Fruit fly (Drosophila melanogaster) whole organism, prepupa: ENCODE data around the gene mex1.

ENCODE experiments used
- Blimp-1 ChIP-seq: fragments of 200-800 bp; sonication (Bioruptor generic); optimal IDR thresholded peaks from 3 replicates; lab custom pipeline; 2017; ENCODE audit warnings: missing biosample characterization, missing genetic modification characterization, mild to moderate bottlenecking, moderate library complexity, missing genetic modification reagents
- CG10631 ChIP-seq: fragments of 200-800 bp; sonication (Bioruptor generic); optimal IDR thresholded peaks from 2 replicates; lab custom pipeline; 2016; ENCODE audit warnings: missing biosample characterization, missing genetic modification characterization
- CG10669 ChIP-seq: fragments of 200-800 bp; sonication (Bioruptor generic); optimal IDR thresholded peaks from 3 replicates; lab custom pipeline; 2018; ENCODE audit warnings: missing biosample characterization, mild to moderate bottlenecking, missing genetic modification characterization, moderate library complexity
- CG11294 ChIP-seq: fragments of 200-800 bp; sonication (Bioruptor generic); IDR thresholded peaks from 2 replicates; pipeline ENCODE4 v1.3.6; 2022; ENCODE audit warnings: missing biosample characterization, missing genetic modification characterization
- CG11762 ChIP-seq: fragments of 200-800 bp; sonication (Bioruptor generic); optimal IDR thresholded peaks from 3 replicates; lab custom pipeline; 2016; ENCODE audit warnings: missing biosample characterization, missing genetic modification characterization; ENCODE audit not compliant: insufficient read depth
- CG15336 ChIP-seq: fragments of 200-800 bp; sonication (Bioruptor generic); IDR thresholded peaks from 2 replicates; pipeline ENCODE4 v1.3.6; 2022; ENCODE audit warnings: missing biosample characterization, missing genetic modification characterization
- CG3032 ChIP-seq: fragments of 200-800 bp; optimal IDR thresholded peaks from 2 replicates; lab custom pipeline; 2019; ENCODE audit warnings: missing biosample characterization, mild to moderate bottlenecking, missing genetic modification characterization, moderate library complexity
- CG31627 ChIP-seq: fragments of 200-800 bp; sonication (Bioruptor generic); optimal IDR thresholded peaks from 3 replicates; lab custom pipeline; 2016; ENCODE audit warnings: missing biosample characterization, missing genetic modification characterization
- CG32006 ChIP-seq: fragments of 200-800 bp; sonication (Bioruptor generic); optimal IDR thresholded peaks from 3 replicates; lab custom pipeline; 2017; ENCODE audit warnings: missing biosample characterization, mild to moderate bottlenecking, missing genetic modification characterization
- CG34406 ChIP-seq: fragments of 200-800 bp; sonication (Bioruptor generic); optimal IDR thresholded peaks from 3 replicates; lab custom pipeline; 2016; ENCODE audit warnings: missing biosample characterization, missing genetic modification characterization
- CG6163 ChIP-seq: fragments of 200-800 bp; sonication (Bioruptor generic); IDR thresholded peaks from 3 replicates; pipeline ENCODE4 v1.3.6; 2022; ENCODE audit warnings: missing biosample characterization, missing genetic modification characterization
- CG6276 ChIP-seq: fragments of 200-800 bp; sonication (Bioruptor generic); optimal IDR thresholded peaks from 2 replicates; lab custom pipeline; 2017; ENCODE audit warnings: missing biosample characterization, mild to moderate bottlenecking, missing genetic modification characterization
- CG6808 ChIP-seq: fragments of 200-800 bp; sonication (Bioruptor generic); optimal IDR thresholded peaks from 3 replicates; lab custom pipeline; 2017; ENCODE audit warnings: missing biosample characterization, missing genetic modification characterization, mild to moderate bottlenecking, moderate library complexity, missing genetic modification reagents
- CG7368 ChIP-seq: fragments of 200-800 bp; sonication (Bioruptor generic); optimal IDR thresholded peaks from 3 replicates; lab custom pipeline; 2016; ENCODE audit warnings: missing biosample characterization, missing genetic modification characterization
- CG8119 ChIP-seq: fragments of 200-800 bp; sonication (Bioruptor generic); IDR thresholded peaks from 3 replicates; pipeline ENCODE4 v1.3.6; 2022; ENCODE audit warnings: missing biosample characterization, missing genetic modification characterization
- CG8319 ChIP-seq: fragments of 200-800 bp; sonication (Bioruptor generic); optimal IDR thresholded peaks from 3 replicates; lab custom pipeline; 2016; ENCODE audit warnings: missing biosample characterization, missing genetic modification characterization
- CG8632 ChIP-seq: fragments of 200-800 bp; sonication (Bioruptor generic); optimal IDR thresholded peaks from 3 replicates; lab custom pipeline; 2016; ENCODE audit warnings: missing biosample characterization, missing genetic modification characterization
- CG9139 ChIP-seq: fragments of 200-800 bp; sonication (Bioruptor generic); optimal IDR thresholded peaks from 3 replicates; lab custom pipeline; 2017; ENCODE audit warnings: missing biosample characterization, mild to moderate bottlenecking, missing genetic modification characterization
- Eip75B ChIP-seq: fragments of 200-800 bp; sonication (Bioruptor generic); optimal IDR thresholded peaks from 3 replicates; lab custom pipeline; 2016; ENCODE audit warnings: missing biosample characterization, missing genetic modification characterization
- Eip78C ChIP-seq: fragments of 200-800 bp; sonication (Bioruptor generic); peaks from one replicate; lab custom pipeline; 2016; ENCODE audit warnings: missing biosample characterization, missing genetic modification characterization
- Eip93F ChIP-seq: fragments of 200-800 bp; sonication (Bioruptor generic); optimal IDR thresholded peaks from 2 replicates; lab custom pipeline; 2016; ENCODE audit warnings: missing biosample characterization, mild to moderate bottlenecking, missing genetic modification characterization
- Ets96B ChIP-seq: fragments of 200-800 bp; optimal IDR thresholded peaks from 2 replicates; lab custom pipeline; 2019; ENCODE audit warnings: missing biosample characterization, mild to moderate bottlenecking, missing genetic modification characterization, moderate library complexity
- Gug ChIP-seq: fragments of 200-800 bp; sonication (Bioruptor generic); IDR thresholded peaks from 2 replicates; pipeline ENCODE4 v1.3.6; 2022; ENCODE audit warnings: missing biosample characterization, missing genetic modification characterization
- Hr38 ChIP-seq: sonication (Bioruptor generic); optimal IDR thresholded peaks from 2 replicates; lab custom pipeline; 2016; ENCODE audit warnings: missing biosample characterization, missing genetic modification characterization
- Hr39 ChIP-seq: fragments of 200-800 bp; sonication (Bioruptor generic); optimal IDR thresholded peaks from 2 replicates; lab custom pipeline; 2016; ENCODE audit warnings: missing biosample characterization, missing genetic modification characterization
- Hr4 ChIP-seq: fragments of 200-800 bp; sonication (Bioruptor generic); optimal IDR thresholded peaks from 3 replicates; lab custom pipeline; 2016; ENCODE audit warnings: missing biosample characterization, missing genetic modification characterization
- Lpt ChIP-seq: fragments of 200-800 bp; sonication (Bioruptor generic); optimal IDR thresholded peaks from 3 replicates; lab custom pipeline; 2016; ENCODE audit warnings: missing biosample characterization, missing genetic modification characterization
- Met ChIP-seq: fragments of 200-800 bp; sonication (Bioruptor generic); optimal IDR thresholded peaks from 3 replicates; lab custom pipeline; 2016; ENCODE audit warnings: missing biosample characterization, missing genetic modification characterization
- OdsH ChIP-seq: fragments of 200-800 bp; sonication (Bioruptor generic); optimal IDR thresholded peaks from 3 replicates; lab custom pipeline; 2016; ENCODE audit warnings: missing biosample characterization, missing genetic modification characterization
- Smox ChIP-seq: fragments of 200-800 bp; sonication (Bioruptor generic); optimal IDR thresholded peaks from 3 replicates; lab custom pipeline; 2016; ENCODE audit warnings: missing biosample characterization, missing genetic modification characterization
- Sox102F ChIP-seq: fragments of 200-800 bp; sonication (Bioruptor generic); optimal IDR thresholded peaks from 2 replicates; lab custom pipeline; 2016; ENCODE audit warnings: missing biosample characterization, mild to moderate bottlenecking, missing genetic modification characterization
- Sox15 ChIP-seq: fragments of 200-800 bp; sonication (Bioruptor generic); optimal IDR thresholded peaks from 3 replicates; lab custom pipeline; 2016; ENCODE audit warnings: missing biosample characterization, missing genetic modification characterization
- achi ChIP-seq: fragments of 200-800 bp; sonication (Bioruptor generic); optimal IDR thresholded peaks from 3 replicates; lab custom pipeline; 2016; ENCODE audit warnings: missing biosample characterization, missing genetic modification characterization
- acj6 ChIP-seq: fragments of 200-800 bp; sonication (Bioruptor generic); optimal IDR thresholded peaks from 3 replicates; lab custom pipeline; 2016; ENCODE audit warnings: missing biosample characterization, missing genetic modification characterization
- cyc ChIP-seq: fragments of 200-800 bp; sonication (Bioruptor generic); optimal IDR thresholded peaks from 3 replicates; lab custom pipeline; 2016; ENCODE audit warnings: missing biosample characterization, missing genetic modification characterization
- dsx ChIP-seq: fragments of 200-800 bp; optimal IDR thresholded peaks from 3 replicates; lab custom pipeline; 2019; ENCODE audit warnings: missing biosample characterization, mild to moderate bottlenecking, missing genetic modification characterization, moderate library complexity; ENCODE audit not compliant: poor library complexity, severe bottlenecking
- eg ChIP-seq: fragments of 200-800 bp; sonication (Bioruptor generic); IDR thresholded peaks from 3 replicates; pipeline ENCODE4 v1.3.6; 2022; ENCODE audit warnings: missing biosample characterization, missing genetic modification characterization
- esn ChIP-seq: fragments of 200-800 bp; sonication (Bioruptor generic); optimal IDR thresholded peaks from 2 replicates; lab custom pipeline; 2016; ENCODE audit warnings: missing biosample characterization, mild to moderate bottlenecking, missing genetic modification characterization, moderate library complexity
- fd59A ChIP-seq: fragments of 200-800 bp; sonication (Bioruptor generic); optimal IDR thresholded peaks from 2 replicates; lab custom pipeline; 2017; ENCODE audit warnings: missing biosample characterization, mild to moderate bottlenecking, missing genetic modification characterization, missing genetic modification reagents
- lz ChIP-seq: fragments of 200-800 bp; sonication (Bioruptor generic); optimal IDR thresholded peaks from 3 replicates; lab custom pipeline; 2016; ENCODE audit warnings: missing biosample characterization, missing genetic modification characterization
- net ChIP-seq: fragments of 200-800 bp; sonication (Bioruptor generic); optimal IDR thresholded peaks from 3 replicates; lab custom pipeline; 2016; ENCODE audit warnings: missing biosample characterization, missing genetic modification characterization
- pdm3 ChIP-seq: fragments of 200-800 bp; sonication (Bioruptor generic); optimal IDR thresholded peaks from 3 replicates; lab custom pipeline; 2016; ENCODE audit warnings: missing biosample characterization, missing genetic modification characterization
- spab ChIP-seq: fragments of 200-800 bp; sonication (Bioruptor generic); optimal IDR thresholded peaks from 2 replicates; lab custom pipeline; 2017; ENCODE audit warnings: missing biosample characterization, mild to moderate bottlenecking, missing genetic modification characterization, missing genetic modification reagents
- ss ChIP-seq, 2 experiments: fragments of 200-800 bp; sonication (Bioruptor generic); optimal IDR thresholded peaks; 2 replicates in 1 of 2; 3 replicates in 1 of 2; lab custom pipeline; 2017 to 2018; ENCODE audit warnings: mild to moderate bottlenecking in 2 of 2, missing biosample characterization in 2 of 2, missing genetic modification characterization in 2 of 2, moderate library complexity in 1 of 2
- topi ChIP-seq: fragments of 200-800 bp; sonication (Bioruptor generic); optimal IDR thresholded peaks from 3 replicates; lab custom pipeline; 2016; ENCODE audit warnings: missing biosample characterization, missing genetic modification characterization
- vri ChIP-seq: fragments of 200-800 bp; sonication (Bioruptor generic); optimal IDR thresholded peaks from 3 replicates; lab custom pipeline; 2016; ENCODE audit warnings: missing biosample characterization, mild to moderate bottlenecking, missing genetic modification characterization

Gene mex1

dm6 chr3L:15509398-15509797 is 10.0 kb downstream of the mex1 start, which contains the start of the genes gdl and gdl-ORF39:
Gene gdl (plus strand): TSS chr3L:15509445.
Gene gdl-ORF39 (plus strand): TSS chr3L:15509445.
- no peak for TF ChIP-seq vri
- peak; percentile 64 for TF ChIP-seq Eip78C (GFP tag; lab: Kevin White, UChicago)

- TF ChIP-seq cyc (GFP tag; lab: Kevin White, UChicago) (no peak), lz (GFP tag; lab: Kevin White, UChicago) (no peak), CG8632 (GFP tag; lab: Kevin White, UChicago) (no peak), Met (GFP tag; lab: Kevin White, UChicago) (no peak), acj6 (GFP tag; lab: Kevin White, UChicago) (no peak), OdsH (no peak), CG8119 (GFP tag; lab: Robert Waterston, UW) (no peak), CG11294 (GFP tag; lab: Robert Waterston, UW) (no peak), achi (GFP tag; lab: Kevin White, UChicago) (no peak), net (GFP tag; lab: Kevin White, UChicago) (no peak), CG6808 (GFP tag; lab: Kevin White, UChicago) (no peak), esn (GFP tag; lab: Kevin White, UChicago) (no peak), CG10669 (no peak), Ets96B (tag; lab: Kevin White, UChicago) (no peak)
Observed at dm6 chr3L:15508750-15509149, 10.6 kb downstream of the mex1 start, which contains the start of gene Z600. Gene Z600 (plus strand): TSS chr3L:15509061.

dm6 chr3L:15508233-15508632 is 11.2 kb downstream of the mex1 start, which contains the start of gene CG7841:
Gene CG7841 (minus strand): TSS chr3L:15508252.
- TF ChIP-seq CG15336 (peak; percentile 99), CG6808 (GFP tag; lab: Kevin White, UChicago) (peak; percentile 98), Hr39 (GFP tag; lab: Kevin White, UChicago) (peak; percentile 97), Hr4 (GFP tag; lab: Kevin White, UChicago) (peak; percentile 98), CG3032 (tag; lab: Kevin White, UChicago) (peak; percentile 99), fd59A (peak; percentile 95), Sox102F (GFP tag; lab: Kevin White, UChicago) (peak; percentile 99), Sox15 (peak; percentile 92), OdsH (peak; percentile 97), CG34406 (GFP tag; lab: Kevin White, UChicago) (peak; percentile 98), Eip75B (GFP tag; lab: Kevin White, UChicago) (peak; percentile 99), net (GFP tag; lab: Kevin White, UChicago) (peak; percentile 98), CG6163 (peak; percentile 98), CG32006 (GFP tag; lab: Kevin White, UChicago) (peak; percentile 96), dsx (peak; percentile 98), pdm3 (peak; percentile 98), Eip93F (GFP tag; lab: Kevin White, UChicago) (peak; percentile 99), achi (GFP tag; lab: Kevin White, UChicago) (peak; percentile 97), Eip78C (GFP tag; lab: Kevin White, UChicago) (peak; percentile 100), Blimp-1 (GFP tag; lab: Kevin White, UChicago) (peak; percentile 93), spab (GFP tag; lab: Kevin White, UChicago) (peak; percentile 96), CG31627 (GFP tag; lab: Kevin White, UChicago) (peak; percentile 97), lz (GFP tag; lab: Kevin White, UChicago) (peak; percentile 99), CG6276 (peak; percentile 97), CG7368 (GFP tag; lab: Kevin White, UChicago) (peak; percentile 97), Ets96B (tag; lab: Kevin White, UChicago) (peak; percentile 98), CG8319 (GFP tag; lab: Kevin White, UChicago) (peak; percentile 95), Smox (GFP tag; lab: Kevin White, UChicago) (peak; percentile 98), eg (GFP tag; lab: Robert Waterston, UW) (peak; percentile 98; the same call in 2 of the 3 replicates), Hr38 (peak; percentile 40), CG9139 (GFP tag; lab: Kevin White, UChicago) (peak; percentile 97), CG8119 (GFP tag; lab: Robert Waterston, UW) (peak; percentile 98), topi (GFP tag; lab: Kevin White, UChicago) (peak; percentile 99), ss (GFP tag; optimal IDR thresholded peaks at IDR 0.05; lab: Kevin White, UChicago) (peak; percentile 98 to 99), Met (GFP tag; lab: Kevin White, UChicago) (peak; percentile 99), CG11762 (GFP tag; lab: Kevin White, UChicago) (peak; percentile 96), Lpt (peak; percentile 96), CG10631 (GFP tag; lab: Kevin White, UChicago) (peak; percentile 94), cyc (GFP tag; lab: Kevin White, UChicago) (peak; percentile 97), Gug (peak; percentile 93), vri (peak; percentile 99)
